Worm (Caenorhabditis elegans): Measurements from ENCODE around the gene Y54G2A.13.

DNA sequence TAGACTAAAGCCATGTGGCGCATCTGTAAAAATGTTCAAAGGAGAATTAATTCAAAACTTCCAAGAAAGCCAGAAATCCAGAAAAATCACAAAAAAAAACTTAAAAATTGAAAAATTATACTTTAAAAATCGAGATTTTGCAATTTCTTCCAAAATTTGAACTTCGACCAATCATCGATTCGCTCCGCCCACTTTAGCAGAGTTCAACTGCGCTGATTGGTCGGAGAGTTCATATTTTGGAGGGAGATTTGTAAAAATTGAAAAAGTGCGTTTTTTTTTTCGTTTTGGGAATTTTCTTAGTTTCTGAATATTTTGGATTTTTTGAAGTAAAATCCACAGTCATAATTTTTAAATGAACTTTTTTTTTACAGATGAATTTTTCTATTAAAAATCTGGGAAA, 25.6 kb downstream of the Y54G2A.13 start:
- no peak for TF ChIP-seq nhr-76 (tag; optimal IDR thresholded peaks at IDR 0.05)
- no peak for TF ChIP-seq elt-3 (tag; optimal IDR thresholded peaks at IDR 0.05)
- TF ChIP-seq zip-4 (GFP tag; optimal IDR thresholded peaks at IDR 0.05) = no peak
- no peak for TF ChIP-seq dpl-1 (GFP tag; optimal IDR thresholded peaks at IDR 0.05)
- TF ChIP-seq egl-27 (tag; optimal IDR thresholded peaks at IDR 0.05) = no peak
- no peak for TF ChIP-seq nhr-12 (tag; optimal IDR thresholded peaks at IDR 0.05)
- no peak for TF ChIP-seq ets-5 (GFP tag; IDR thresholded peaks at IDR 0.05)

Data from whole organism, L1 larva.